Worm (Caenorhabditis elegans) whole organism, L2 larva: ENCODE measurements around the gene nspc-5.
A peak's percentile ranks its signal among the peaks of the same experiment; 100 is the strongest.
"Not testable (repeated sequence)": the region's sequence is repeated elsewhere in the genome, so short reads cannot be mapped to it uniquely, and the experiment has no call there.

ENCODE experiments used
- C34F6.9 ChIP-seq: fragments of 150-350 bp; optimal IDR thresholded peaks from 2 replicates; lab custom pipeline; 2014; ENCODE audit warnings: missing biosample characterization, missing genetic modification characterization
- R02D3.7 ChIP-seq: fragments of 150-350 bp; optimal IDR thresholded peaks from 2 replicates; lab custom pipeline; 2014; ENCODE audit warnings: missing biosample characterization, missing genetic modification characterization
- Y55F3AM.14 ChIP-seq: fragments of 200-800 bp; sonication (Bioruptor generic); optimal IDR thresholded peaks from 2 replicates; lab custom pipeline; 2018; ENCODE audit warnings: mild to moderate bottlenecking, missing genetic modification characterization, missing compliant biosample characterization
- alr-1 ChIP-seq: fragments of 150-350 bp; optimal IDR thresholded peaks from 2 replicates; lab custom pipeline; 2014; ENCODE audit warnings: missing biosample characterization, missing genetic modification characterization
- ama-1 ChIP-seq: fragments of 150-350 bp; optimal IDR thresholded peaks from 2 replicates; lab custom pipeline; 2018; ENCODE audit warnings: inconsistent platforms
- ceh-16 ChIP-seq: fragments of 150-350 bp; optimal IDR thresholded peaks from 2 replicates; lab custom pipeline; 2014; ENCODE audit warnings: missing biosample characterization, missing genetic modification characterization
- crh-2 ChIP-seq: sonication (generic microtip); optimal IDR thresholded peaks from 2 replicates; lab custom pipeline; 2017; ENCODE audit warnings: missing biosample characterization, missing genetic modification characterization
- dmd-4 ChIP-seq: sonication (generic microtip); optimal IDR thresholded peaks from 2 replicates; lab custom pipeline; 2017; ENCODE audit warnings: missing biosample characterization, missing genetic modification characterization
- elt-1 ChIP-seq: fragments of 150-350 bp; optimal IDR thresholded peaks from 2 replicates; lab custom pipeline; 2014; ENCODE audit warnings: missing biosample characterization, missing genetic modification characterization
- fos-1 ChIP-seq: fragments of 150-350 bp; optimal IDR thresholded peaks from 2 replicates; lab custom pipeline; 2014; ENCODE audit warnings: missing biosample characterization, missing genetic modification characterization
- lin-13 ChIP-seq: fragments of 150-350 bp; optimal IDR thresholded peaks from 2 replicates; lab custom pipeline; 2014; ENCODE audit warnings: missing biosample characterization, missing genetic modification reagents, missing genetic modification characterization
- lin-39 ChIP-seq: fragments of 150-350 bp; optimal IDR thresholded peaks from 2 replicates; lab custom pipeline; 2014; ENCODE audit warnings: missing biosample characterization, missing genetic modification reagents, missing genetic modification characterization
- lsy-2 ChIP-seq, 2 experiments: fragments of 150-350 bp in 1 of 2; sonication (generic microtip) in 1 of 2; optimal IDR thresholded peaks; 2 replicates each; lab custom pipeline; 2014 to 2017; ENCODE audit warnings: missing biosample characterization in 2 of 2, missing genetic modification characterization in 2 of 2
- mab-5 ChIP-seq: fragments of 150-350 bp; optimal IDR thresholded peaks from 2 replicates; lab custom pipeline; 2014; ENCODE audit warnings: missing biosample characterization, missing genetic modification characterization
- mbf-1 ChIP-seq: sonication (generic microtip); optimal IDR thresholded peaks from 2 replicates; lab custom pipeline; 2017; ENCODE audit warnings: missing biosample characterization, missing genetic modification characterization
- mdl-1 ChIP-seq, 2 experiments: fragments of 150-350 bp in 1 of 2; sonication (generic microtip) in 1 of 2; optimal IDR thresholded peaks; 2 replicates each; lab custom pipeline; 2017; ENCODE audit warnings: missing biosample characterization in 2 of 2, missing genetic modification characterization in 2 of 2
- nhr-12 ChIP-seq: fragments of 150-350 bp; optimal IDR thresholded peaks from 2 replicates; lab custom pipeline; 2014; ENCODE audit warnings: missing biosample characterization, missing genetic modification characterization
- nhr-129 ChIP-seq: fragments of 150-350 bp; optimal IDR thresholded peaks from 2 replicates; lab custom pipeline; 2014; ENCODE audit warnings: missing biosample characterization, missing genetic modification characterization
- nhr-21 ChIP-seq: fragments of 150-350 bp; optimal IDR thresholded peaks from 2 replicates; lab custom pipeline; 2014; ENCODE audit warnings: missing biosample characterization, missing genetic modification characterization
- nhr-23 ChIP-seq: fragments of 150-350 bp; optimal IDR thresholded peaks from 2 replicates; lab custom pipeline; 2014; ENCODE audit warnings: missing biosample characterization, missing genetic modification reagents, missing genetic modification characterization
- nhr-237 ChIP-seq: fragments of 150-350 bp; optimal IDR thresholded peaks from 2 replicates; lab custom pipeline; 2014; ENCODE audit warnings: missing biosample characterization, missing genetic modification characterization
- nhr-25 ChIP-seq: fragments of 150-350 bp; sonication (generic microtip); optimal IDR thresholded peaks from 3 replicates; lab custom pipeline; 2014; ENCODE audit warnings: missing biosample characterization, missing genetic modification characterization
- nhr-6 ChIP-seq: fragments of 150-350 bp; optimal IDR thresholded peaks from 2 replicates; lab custom pipeline; 2014; ENCODE audit warnings: missing biosample characterization, missing genetic modification characterization
- peb-1 ChIP-seq: fragments of 150-350 bp; optimal IDR thresholded peaks from 2 replicates; lab custom pipeline; 2014; ENCODE audit warnings: missing biosample characterization, missing genetic modification characterization
- sem-4 ChIP-seq: fragments of 150-350 bp; optimal IDR thresholded peaks from 2 replicates; lab custom pipeline; 2014; ENCODE audit warnings: missing biosample characterization, missing genetic modification reagents, missing genetic modification characterization
- sma-3 ChIP-seq: sonication (generic microtip); optimal IDR thresholded peaks from 2 replicates; lab custom pipeline; 2016; ENCODE audit warnings: missing genetic modification reagents, missing genetic modification characterization, missing compliant biosample characterization
- sma-9 ChIP-seq, 2 experiments: fragments of 150-350 bp in 1 of 2; sonication (generic microtip) in 1 of 2; optimal IDR thresholded peaks; 2 replicates each; lab custom pipeline; 2014 to 2016; ENCODE audit warnings: missing genetic modification characterization in 2 of 2, mild to moderate bottlenecking in 1 of 2, missing biosample characterization in 1 of 2, missing compliant biosample characterization in 1 of 2, missing genetic modification reagents in 1 of 2, moderate library complexity in 1 of 2
- snpc-4 ChIP-seq: fragments of 150-350 bp; optimal IDR thresholded peaks from 2 replicates; lab custom pipeline; 2014; ENCODE audit warnings: missing biosample characterization, missing genetic modification characterization
- unc-55 ChIP-seq: fragments of 150-350 bp; sonication (generic microtip); optimal IDR thresholded peaks from 3 replicates; lab custom pipeline; 2014; ENCODE audit warnings: missing biosample characterization, missing genetic modification reagents, missing genetic modification characterization
- unc-62 ChIP-seq: fragments of 150-350 bp; optimal IDR thresholded peaks from 2 replicates; lab custom pipeline; 2014; ENCODE audit warnings: missing biosample characterization, missing genetic modification reagents, missing genetic modification characterization
- zag-1 ChIP-seq: fragments of 150-350 bp; optimal IDR thresholded peaks from 2 replicates; lab custom pipeline; 2014; ENCODE audit warnings: missing biosample characterization, missing genetic modification characterization
- ztf-1 ChIP-seq: fragments of 200-800 bp; sonication (Bioruptor generic); conservative IDR thresholded peaks from 2 replicates; pipeline ENCODE4 v1.3.6; 2022; ENCODE audit warnings: missing genetic modification characterization, missing compliant biosample characterization
- ztf-11 ChIP-seq: sonication (generic microtip); optimal IDR thresholded peaks from 2 replicates; lab custom pipeline; 2017; ENCODE audit warnings: missing biosample characterization, missing genetic modification characterization
- ztf-4 ChIP-seq: fragments of 150-350 bp; optimal IDR thresholded peaks from 2 replicates; lab custom pipeline; 2014; ENCODE audit warnings: missing biosample characterization, missing genetic modification characterization

The nspc-5 gene

DNA sequence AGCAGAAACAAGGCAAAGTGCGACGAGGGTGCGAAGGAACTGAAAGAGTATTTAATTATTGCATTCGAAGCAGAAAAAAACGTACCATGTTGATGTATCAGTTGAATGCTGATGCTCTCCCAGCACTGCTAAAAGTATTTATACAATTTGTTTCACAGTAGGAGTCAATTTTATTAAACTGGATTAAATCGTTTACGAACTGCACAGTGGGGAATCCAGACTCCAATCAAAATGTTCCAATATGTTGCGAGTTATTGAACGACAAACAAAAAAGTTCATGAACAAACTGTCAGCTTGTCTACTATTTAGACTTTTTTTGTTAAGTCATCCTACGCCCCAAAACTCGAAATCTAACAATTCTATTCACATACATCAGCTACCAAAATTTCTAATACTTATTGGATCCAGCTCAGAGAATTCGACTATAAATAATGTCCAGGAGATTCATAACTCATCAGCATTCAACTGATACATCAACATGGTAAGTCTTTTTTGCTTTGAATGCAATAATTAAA lies at the start of gene nspc-5, which contains the start of gene nspc-4:
Gene nspc-5, plus strand, starts transcription at position 465 of the 515 bp plus-strand sequence.
Gene nspc-4, minus strand, starts transcription at position 101 of the 515 bp plus-strand sequence.
- not testable (repeated sequence) for TF ChIP-seq crh-2 (tag; lab: Kevin White, UChicago); fos-1; Y55F3AM.14 (GFP tag; lab: Kevin White, UChicago)

DNA sequence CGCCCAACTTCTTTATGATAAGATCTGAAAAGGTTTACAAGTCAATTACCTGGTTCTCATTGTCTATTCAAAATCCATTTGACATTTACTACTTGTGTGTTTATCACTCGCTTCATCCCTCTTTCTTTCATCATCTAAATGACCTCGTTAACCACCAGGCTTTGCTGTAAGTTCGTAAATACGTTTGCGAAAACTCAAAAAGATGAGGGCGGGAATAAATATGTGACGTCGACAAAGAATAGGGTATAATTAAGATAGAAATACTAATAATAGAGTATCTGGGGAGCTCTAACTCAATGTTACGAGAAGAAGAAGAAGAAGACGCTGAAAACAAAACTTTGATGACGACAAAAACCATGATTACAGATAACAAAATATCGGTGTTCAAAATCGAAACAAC lies 49.1 kb upstream of the nspc-5 start:
- TF ChIP-seq ztf-1 (GFP tag; lab: Robert Waterston, UW) (no peak), nhr-23 (tag; lab: Kevin White, UChicago) (no peak), alr-1 (tag; lab: Kevin White, UChicago) (no peak), mab-5 (tag; lab: Kevin White, UChicago) (no peak), R02D3.7 (tag; lab: Kevin White, UChicago) (no peak), sma-3 (no peak), ceh-16 (tag; lab: Kevin White, UChicago) (no peak), mdl-1 (tag; optimal IDR thresholded peaks at IDR 0.05; lab: Kevin White, UChicago) (no peak), nhr-12 (tag; lab: Kevin White, UChicago) (no peak), zag-1 (tag; lab: Kevin White, UChicago) (no peak), ztf-4 (tag; lab: Kevin White, UChicago) (no peak), nhr-6 (tag; lab: Kevin White, UChicago) (no peak), nhr-237 (tag; lab: Kevin White, UChicago) (no peak), snpc-4 (tag; lab: Kevin White, UChicago) (no peak), dmd-4 (no peak)
- TF ChIP-seq, all 48 proteins: peak for 0

DNA sequence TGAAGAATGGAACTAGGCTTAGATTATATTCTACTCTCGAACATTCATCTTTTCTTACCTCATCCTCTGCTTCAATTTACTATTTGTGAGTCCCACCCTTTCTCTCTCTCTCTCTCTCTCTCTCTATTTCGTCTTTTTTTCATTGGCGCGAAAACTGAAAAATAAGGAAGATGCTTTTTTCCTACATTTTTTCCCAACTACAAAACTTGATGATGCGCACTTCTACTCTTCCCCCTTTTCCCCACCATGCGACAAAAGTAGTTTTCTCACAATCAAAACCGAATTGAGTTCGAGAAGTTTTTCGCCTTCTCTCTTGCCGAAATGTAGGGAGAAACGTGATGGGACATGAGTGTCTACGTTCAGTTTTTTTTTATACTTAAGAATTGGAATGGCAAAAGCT lies 48.6 kb upstream of the nspc-5 start:
- TF ChIP-seq C34F6.9 (tag; lab: Kevin White, UChicago) (peak; percentile 13), unc-62 (GFP tag; lab: Kevin White, UChicago) (no peak), unc-55 (peak; percentile 65)

DNA sequence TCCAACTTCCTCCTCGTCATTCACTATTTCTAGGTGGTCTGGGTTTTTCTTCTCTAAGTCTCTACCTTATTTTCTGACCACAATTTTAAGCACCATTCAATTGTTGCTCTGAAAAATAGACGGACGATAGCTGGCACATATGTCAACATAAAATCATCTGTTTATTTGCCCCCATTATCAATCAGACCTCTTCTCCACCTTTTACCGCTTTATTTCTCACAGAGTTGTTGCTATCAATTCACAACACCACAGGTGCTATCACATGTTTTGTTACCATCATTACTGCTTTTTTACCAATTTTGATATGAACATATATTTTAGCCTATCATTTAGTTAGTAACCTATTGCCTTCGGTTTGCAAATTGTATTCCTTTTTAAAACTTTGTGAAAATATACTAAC lies 45.8 kb upstream of the nspc-5 start:
- TF ChIP-seq crh-2 (tag; lab: Kevin White, UChicago), result peak; percentile 14
- no peak for TF ChIP-seq nhr-129
- TF ChIP-seq elt-1, result no peak

DNA sequence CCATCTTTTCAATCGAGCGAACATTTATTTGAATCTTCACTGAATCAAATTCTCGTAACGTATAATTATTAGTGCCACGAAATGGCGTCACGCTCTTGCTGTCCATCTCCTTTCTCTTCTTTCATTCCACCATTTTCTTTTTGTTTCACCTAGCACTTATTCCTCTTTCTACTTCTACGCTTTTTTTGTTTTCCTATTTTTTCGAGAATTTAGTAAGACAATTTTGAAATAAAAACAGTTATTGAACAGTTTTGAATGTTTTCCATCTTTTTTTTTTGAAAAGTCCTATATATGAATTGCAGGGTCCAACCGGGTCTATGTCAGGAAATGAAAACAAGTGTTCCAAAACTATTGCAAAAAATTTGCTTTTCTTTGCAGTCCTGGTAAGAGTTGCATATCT lies 43.5 kb upstream of the nspc-5 start, which contains the start of gene T01B10.5:
Gene T01B10.5, plus strand, starts transcription at position 301 of the 400 bp plus-strand sequence.
- TF ChIP-seq mdl-1 (tag; optimal IDR thresholded peaks at IDR 0.05; lab: Kevin White, UChicago) (no peak), mbf-1 (tag; lab: Kevin White, UChicago) (no peak), sma-3 (no peak), lin-39 (tag; lab: Kevin White, UChicago) (no peak), lsy-2 (tag; optimal IDR thresholded peaks at IDR 0.05; lab: Kevin White, UChicago) (no peak), nhr-21 (tag; lab: Kevin White, UChicago) (no peak), peb-1 (tag; lab: Kevin White, UChicago) (no peak), lin-13 (GFP tag; lab: Kevin White, UChicago) (no peak), sma-9 (GFP tag; optimal IDR thresholded peaks at IDR 0.05; lab: Kevin White, UChicago) (no peak), sma-9 (tag; optimal IDR thresholded peaks at IDR 0.05; lab: Kevin White, UChicago) (no peak), sem-4 (no peak), nhr-237 (tag; lab: Kevin White, UChicago) (no peak), ztf-11 (tag; lab: Kevin White, UChicago) (no peak), ama-1 (lab: Kevin White, UChicago) (no peak), zag-1 (tag; lab: Kevin White, UChicago) (no peak), dmd-4 (no peak), crh-2 (tag; lab: Kevin White, UChicago) (no peak), elt-1 (no peak)

DNA sequence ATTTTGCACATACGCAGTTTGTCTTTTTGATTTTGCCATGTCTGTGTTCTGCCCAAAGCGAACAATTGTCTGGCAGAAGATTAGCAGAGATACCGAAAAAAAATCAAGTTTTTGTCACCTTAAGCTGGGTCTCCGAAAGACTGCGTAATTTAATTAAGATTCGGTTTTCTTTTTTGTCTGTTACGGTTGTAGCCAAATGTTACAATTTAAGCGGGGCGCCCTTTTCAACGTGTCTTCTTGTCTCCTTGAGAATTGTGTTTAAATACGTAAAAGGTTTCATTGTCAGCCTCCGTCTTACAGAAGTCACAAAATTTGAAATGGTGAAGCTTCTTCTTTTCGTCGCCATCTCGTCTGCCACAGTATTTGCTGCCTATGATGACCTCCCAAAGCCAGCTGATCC lies 38.8 kb upstream of the nspc-5 start, which contains the start of gene grd-14:
Gene grd-14, plus strand, starts transcription at position 301 of the 400 bp plus-strand sequence.
- TF ChIP-seq nhr-25 (tag; lab: Kevin White, UChicago), result peak; percentile 32
- no peak for TF ChIP-seq sma-3
